Worm (Caenorhabditis elegans): ENCODE results near the gene C31G12.4.

- TF ChIP-seq flt-1 (GFP tag; IDR thresholded peaks at IDR 0.05) (no peak), B0310.2 (tag; optimal IDR thresholded peaks at IDR 0.05) (no peak), tbx-11 (GFP tag; IDR thresholded peaks at IDR 0.05) (no peak), ama-1 (optimal IDR thresholded peaks at IDR 0.05) (no peak), ets-7 (tag; optimal IDR thresholded peaks at IDR 0.05) (no peak), tbx-37 (GFP tag; conservative IDR thresholded peaks at IDR 0.05) (no peak), scrt-1 (GFP tag; IDR thresholded peaks at IDR 0.05) (no peak), pes-1 (GFP tag; IDR thresholded peaks at IDR 0.05) (no peak), sea-1 (GFP tag; conservative IDR thresholded peaks at IDR 0.05) (no peak), tra-4 (tag; optimal IDR thresholded peaks at IDR 0.05) (no peak), aly-1 (tag; optimal IDR thresholded peaks at IDR 0.05) (no peak)
These were observed 37.4 kb downstream of the C31G12.4 start, which contains the start of gene Y37H2A.11 for ce11 chrV:18141161-18141560.
